Fruit fly (Drosophila melanogaster) whole organism, pupa: Measurements from ENCODE around the gene kel.
A peak's percentile ranks its signal among the peaks of the same experiment; 100 is the strongest.

ENCODE experiments used
- CG10348 ChIP-seq: fragments of 200-800 bp; sonication (Bioruptor generic); IDR thresholded peaks from 2 replicates; pipeline ENCODE4 v1.3.6; 2022; ENCODE audit warnings: missing biosample characterization, missing genetic modification characterization
- CG13204 ChIP-seq: fragments of 200-800 bp; sonication (Bioruptor generic); optimal IDR thresholded peaks from 2 replicates; lab custom pipeline; 2018; ENCODE audit warnings: missing biosample characterization, mild to moderate bottlenecking, missing genetic modification characterization, moderate library complexity
- CG17806 ChIP-seq: fragments of 200-800 bp; sonication (Bioruptor generic); optimal IDR thresholded peaks from 2 replicates; lab custom pipeline; 2018; ENCODE audit warnings: missing biosample characterization, mild to moderate bottlenecking, missing genetic modification characterization, moderate library complexity
- CG8159 ChIP-seq: fragments of 200-800 bp; sonication (Bioruptor generic); optimal IDR thresholded peaks from 3 replicates; lab custom pipeline; 2018; ENCODE audit warnings: missing biosample characterization, mild to moderate bottlenecking, missing genetic modification characterization, moderate library complexity
- D1 ChIP-seq: fragments of 200-800 bp; sonication (Bioruptor generic); optimal IDR thresholded peaks from 2 replicates; lab custom pipeline; 2018; ENCODE audit warnings: missing biosample characterization, mild to moderate bottlenecking, missing genetic modification characterization, moderate library complexity
- EcR ChIP-seq: fragments of 200-800 bp; sonication (Bioruptor generic); optimal IDR thresholded peaks from 3 replicates; lab custom pipeline; 2019; ENCODE audit warnings: missing biosample characterization, missing genetic modification characterization, mild to moderate bottlenecking, moderate library complexity, missing genetic modification reagents
- Pif1A ChIP-seq: fragments of 200-800 bp; sonication (Bioruptor generic); optimal IDR thresholded peaks from 3 replicates; lab custom pipeline; 2016; ENCODE audit warnings: missing biosample characterization, missing genetic modification characterization
- Snoo ChIP-seq: fragments of 200-800 bp; sonication (Bioruptor generic); optimal IDR thresholded peaks from 3 replicates; lab custom pipeline; 2017; ENCODE audit warnings: missing biosample characterization, mild to moderate bottlenecking, missing genetic modification characterization, inconsistent platforms

dm6 chr2L:18151134-18151825, 13.4 kb upstream of the kel start:
- peak; percentile 88 for TF ChIP-seq CG13204 (GFP tag; lab: Kevin White, UChicago)
- no peak for TF ChIP-seq D1
- no peak for TF ChIP-seq CG17806
- no peak for TF ChIP-seq Pif1A (GFP tag; lab: Kevin White, UChicago)
- peak; percentile 41 for TF ChIP-seq Snoo (tag; lab: Kevin White, UChicago)
- peak; percentile 48 for TF ChIP-seq CG8159 (tag; lab: Kevin White, UChicago)
- 0 out of 2 replicates have a peak, but pooled peaks have one; percentile 47 for TF ChIP-seq CG10348 (GFP tag; lab: Robert Waterston, UW)
- TF ChIP-seq EcR (GFP tag; lab: Kevin White, UChicago): peak; percentile 70
